Fruit fly (Drosophila melanogaster) whole organism, embryonic: ENCODE measurements around the gene Piezo.

Experiments used
- Bdp1 ChIP-seq: fragments of 200-800 bp; sonication (Bioruptor generic); optimal IDR thresholded peaks from 3 replicates; lab custom pipeline; 2016; ENCODE audit warnings: missing biosample characterization, missing genetic modification characterization
- Blimp-1 ChIP-seq: fragments of 200-800 bp; sonication (Bioruptor generic); optimal IDR thresholded peaks from 3 replicates; lab custom pipeline; 2018; ENCODE audit warnings: missing biosample characterization, missing genetic modification characterization, mild to moderate bottlenecking, moderate library complexity, missing genetic modification reagents
- CG10654 ChIP-seq: fragments of 200-800 bp; sonication (Bioruptor generic); optimal IDR thresholded peaks from 2 replicates; lab custom pipeline; 2016; ENCODE audit warnings: missing biosample characterization, missing genetic modification characterization
- CG11560 ChIP-seq: fragments of 200-800 bp; sonication (Bioruptor generic); IDR thresholded peaks from 3 replicates; pipeline ENCODE4 v1.3.6; 2022; ENCODE audit warnings: missing biosample characterization, missing genetic modification characterization
- CG12299 ChIP-seq: fragments of 200-800 bp; sonication (Bioruptor generic); optimal IDR thresholded peaks from 2 replicates; lab custom pipeline; 2018; ENCODE audit warnings: missing biosample characterization, mild to moderate bottlenecking, missing genetic modification characterization
- CG13123 ChIP-seq: fragments of 200-800 bp; sonication (Bioruptor generic); optimal IDR thresholded peaks from 2 replicates; lab custom pipeline; 2016; ENCODE audit warnings: missing biosample characterization, missing genetic modification characterization
- CG15011 ChIP-seq: fragments of 200-800 bp; sonication (Bioruptor generic); optimal IDR thresholded peaks from 3 replicates; lab custom pipeline; 2018; ENCODE audit warnings: missing biosample characterization, mild to moderate bottlenecking, missing genetic modification characterization
- CG16863 ChIP-seq: fragments of 200-800 bp; sonication (Bioruptor generic); optimal IDR thresholded peaks from 3 replicates; lab custom pipeline; 2016; ENCODE audit warnings: missing biosample characterization, missing genetic modification characterization
- CG17802 ChIP-seq: fragments of 200-800 bp; sonication (Bioruptor generic); optimal IDR thresholded peaks from 2 replicates; lab custom pipeline; 2018; ENCODE audit warnings: missing biosample characterization, mild to moderate bottlenecking, missing genetic modification characterization, moderate library complexity
- CG17912 ChIP-seq: fragments of 200-800 bp; sonication (Bioruptor generic); optimal IDR thresholded peaks from 2 replicates; lab custom pipeline; 2018; ENCODE audit warnings: missing biosample characterization, mild to moderate bottlenecking, missing genetic modification characterization
- CG3281 ChIP-seq: fragments of 200-800 bp; sonication (Bioruptor generic); optimal IDR thresholded peaks from 3 replicates; lab custom pipeline; 2017; ENCODE audit warnings: missing biosample characterization, mild to moderate bottlenecking, missing genetic modification characterization
- CG6689 ChIP-seq: fragments of 200-800 bp; sonication (Bioruptor generic); IDR thresholded peaks from 2 replicates; pipeline ENCODE4 v1.3.6; 2022; ENCODE audit warnings: missing biosample characterization, missing genetic modification characterization
- CG7372 ChIP-seq: fragments of 200-800 bp; sonication (Bioruptor generic); IDR thresholded peaks from 2 replicates; pipeline ENCODE4 v1.3.6; 2022; ENCODE audit warnings: missing biosample characterization, missing genetic modification characterization
- CG7839 ChIP-seq: fragments of 200-800 bp; sonication (Bioruptor generic); optimal IDR thresholded peaks from 3 replicates; lab custom pipeline; 2018; ENCODE audit warnings: missing biosample characterization, mild to moderate bottlenecking, missing genetic modification characterization, moderate library complexity
- CG8765 ChIP-seq: fragments of 200-800 bp; sonication (Bioruptor generic); IDR thresholded peaks from 2 replicates; pipeline ENCODE4 v1.3.6; 2022; ENCODE audit warnings: missing biosample characterization, missing genetic modification characterization
- CrebB ChIP-seq: fragments of 200-800 bp; sonication (Bioruptor generic); optimal IDR thresholded peaks from 3 replicates; lab custom pipeline; 2018; ENCODE audit warnings: missing biosample characterization, mild to moderate bottlenecking, missing genetic modification characterization
- D ChIP-seq, 2 experiments: fragments of 200-800 bp in 1 of 2; fragments of >200 bp in 1 of 2; sonication (Bioruptor generic) in 1 of 2; optimal IDR thresholded peaks; 2 replicates in 1 of 2; 3 replicates in 1 of 2; lab custom pipeline; 2017; ENCODE audit warnings: mild to moderate bottlenecking in 1 of 2, missing biosample characterization in 1 of 2, missing genetic modification characterization in 1 of 2, missing genetic modification reagents in 1 of 2
- Dad ChIP-seq: fragments of 200-800 bp; sonication (Bioruptor generic); optimal IDR thresholded peaks from 3 replicates; lab custom pipeline; 2016; ENCODE audit warnings: missing biosample characterization, missing genetic modification characterization
- Dfd ChIP-seq, 2 experiments: fragments of >200 bp; optimal IDR thresholded peaks; 2 replicates each; lab custom pipeline; 2017; ENCODE audit warnings: missing biosample characterization in 2 of 2, missing genetic modification characterization in 2 of 2
- Doc3 ChIP-seq: fragments of 200-800 bp; sonication (Bioruptor generic); IDR thresholded peaks from 3 replicates; pipeline ENCODE4 v1.3.6; 2022; ENCODE audit warnings: missing biosample characterization, missing genetic modification characterization; ENCODE audit not compliant: partially characterized antibody
- E2f2 ChIP-seq: fragments of 200-800 bp; sonication (Bioruptor generic); IDR thresholded peaks from 2 replicates; pipeline ENCODE4 v1.3.6; 2022; ENCODE audit warnings: missing biosample characterization, missing genetic modification characterization
- Eip74EF ChIP-seq, 2 experiments: fragments of 200-800 bp in 1 of 2; fragments of >200 bp in 1 of 2; sonication (Bioruptor generic) in 1 of 2; optimal IDR thresholded peaks; 2 replicates each; lab custom pipeline; 2017 to 2019; ENCODE audit warnings: missing biosample characterization in 2 of 2, missing genetic modification characterization in 2 of 2, mild to moderate bottlenecking in 1 of 2, moderate library complexity in 1 of 2
- Ets65A ChIP-seq: fragments of 200-800 bp; sonication (Bioruptor generic); peaks from one replicate; lab custom pipeline; 2016; ENCODE audit warnings: missing biosample characterization, missing genetic modification characterization
- Gug ChIP-seq: fragments of 200-800 bp; sonication (Bioruptor generic); IDR thresholded peaks from 4 replicates; pipeline ENCODE4 v1.3.6; 2022; ENCODE audit warnings: missing biosample characterization, missing genetic modification characterization
- HmgD ChIP-seq: fragments of 200-800 bp; sonication (Bioruptor generic); optimal IDR thresholded peaks from 3 replicates; lab custom pipeline; 2016; ENCODE audit warnings: missing biosample characterization, missing genetic modification characterization
- Hsf ChIP-seq: fragments of 200-800 bp; sonication (Bioruptor generic); optimal IDR thresholded peaks from 3 replicates; lab custom pipeline; 2016; ENCODE audit warnings: missing biosample characterization, missing genetic modification characterization
- MTF-1 ChIP-seq: fragments of 200-800 bp; sonication (Bioruptor generic); optimal IDR thresholded peaks from 2 replicates; lab custom pipeline; 2018; ENCODE audit warnings: missing biosample characterization, mild to moderate bottlenecking, missing genetic modification characterization, borderline replicate concordance
- Nf-YB ChIP-seq: fragments of 200-800 bp; sonication (Bioruptor generic); optimal IDR thresholded peaks from 3 replicates; lab custom pipeline; 2019; ENCODE audit warnings: missing biosample characterization, mild to moderate bottlenecking, missing genetic modification characterization, moderate library complexity
- Six4 ChIP-seq: fragments of 200-800 bp; sonication (Bioruptor generic); optimal IDR thresholded peaks from 2 replicates; lab custom pipeline; 2016; ENCODE audit warnings: missing biosample characterization, missing genetic modification characterization
- al ChIP-seq: fragments of 200-800 bp; sonication (Bioruptor generic); IDR thresholded peaks from 2 replicates; pipeline ENCODE4 v1.3.6; 2022; ENCODE audit warnings: missing biosample characterization, missing genetic modification characterization
- btn ChIP-seq: fragments of 200-800 bp; sonication (Bioruptor generic); optimal IDR thresholded peaks from 2 replicates; lab custom pipeline; 2016; ENCODE audit warnings: missing biosample characterization, missing genetic modification characterization
- da ChIP-seq: fragments of 200-800 bp; sonication (Bioruptor generic); optimal IDR thresholded peaks from 2 replicates; lab custom pipeline; 2016; ENCODE audit warnings: missing biosample characterization, missing genetic modification characterization
- en ChIP-seq: fragments of 200-800 bp; sonication (Bioruptor generic); optimal IDR thresholded peaks from 2 replicates; lab custom pipeline; 2016; ENCODE audit warnings: missing biosample characterization, missing genetic modification characterization
- fd102C ChIP-seq: fragments of 200-800 bp; sonication (Bioruptor generic); optimal IDR thresholded peaks from 2 replicates; lab custom pipeline; 2018; ENCODE audit warnings: missing biosample characterization, mild to moderate bottlenecking, missing genetic modification characterization, moderate library complexity
- lab ChIP-seq: fragments of 200-800 bp; sonication (Bioruptor generic); optimal IDR thresholded peaks from 3 replicates; lab custom pipeline; 2017; ENCODE audit warnings: missing biosample characterization, missing genetic modification characterization, mild to moderate bottlenecking, moderate library complexity, missing genetic modification reagents
- lola ChIP-seq, 3 experiments: fragments of >200 bp in 2 of 3; fragments of 200-800 bp in 1 of 3; sonication (Bioruptor generic) in 1 of 3; optimal IDR thresholded peaks; 2 replicates each; lab custom pipeline; 2017 to 2019; ENCODE audit warnings: missing biosample characterization in 3 of 3, missing genetic modification characterization in 3 of 3, mild to moderate bottlenecking in 1 of 3, moderate library complexity in 1 of 3
- nmo ChIP-seq: fragments of 200-800 bp; sonication (Bioruptor generic); optimal IDR thresholded peaks from 2 replicates; lab custom pipeline; 2018; ENCODE audit warnings: missing biosample characterization, mild to moderate bottlenecking, missing genetic modification characterization, moderate library complexity
- oc ChIP-seq: fragments of 200-800 bp; sonication (Bioruptor generic); optimal IDR thresholded peaks from 2 replicates; lab custom pipeline; 2018; ENCODE audit warnings: missing biosample characterization, mild to moderate bottlenecking, missing genetic modification characterization, moderate library complexity
- pfk ChIP-seq: fragments of 200-800 bp; sonication (Bioruptor generic); optimal IDR thresholded peaks from 2 replicates; lab custom pipeline; 2018; ENCODE audit warnings: missing biosample characterization, mild to moderate bottlenecking, missing genetic modification characterization, moderate library complexity
- pnt ChIP-seq: fragments of 200-800 bp; sonication (Bioruptor generic); optimal IDR thresholded peaks from 3 replicates; lab custom pipeline; 2016; ENCODE audit warnings: missing biosample characterization, missing genetic modification characterization
- rib ChIP-seq: fragments of 200-800 bp; sonication (Bioruptor generic); IDR thresholded peaks from 2 replicates; pipeline ENCODE4 v1.3.6; 2022; ENCODE audit warnings: missing biosample characterization, missing genetic modification characterization
- sc ChIP-seq, 3 experiments: fragments of >200 bp in 2 of 3; fragments of 200-800 bp in 1 of 3; sonication (Bioruptor generic) in 1 of 3; optimal IDR thresholded peaks; 2 replicates in 2 of 3; 3 replicates in 1 of 3; lab custom pipeline; 2017; ENCODE audit warnings: mild to moderate bottlenecking in 1 of 3, missing biosample characterization in 1 of 3, missing genetic modification characterization in 1 of 3, missing genetic modification reagents in 1 of 3
- sim ChIP-seq: fragments of 200-800 bp; sonication (Bioruptor generic); IDR thresholded peaks from 2 replicates; pipeline ENCODE4 v1.3.6; 2022; ENCODE audit warnings: missing biosample characterization, missing genetic modification characterization
- tll ChIP-seq, 2 experiments: fragments of 200-800 bp in 1 of 2; fragments of >200 bp in 1 of 2; sonication (Bioruptor generic) in 1 of 2; optimal IDR thresholded peaks; 2 replicates each; lab custom pipeline; 2017 to 2019; ENCODE audit warnings: missing biosample characterization in 2 of 2, missing genetic modification characterization in 2 of 2, mild to moderate bottlenecking in 1 of 2, moderate library complexity in 1 of 2
- vnd ChIP-seq: fragments of 200-800 bp; sonication (Bioruptor generic); IDR thresholded peaks from 3 replicates; pipeline ENCODE4 v1.3.6; 2022; ENCODE audit warnings: missing biosample characterization, missing genetic modification characterization; ENCODE audit not compliant: partially characterized antibody
- wek ChIP-seq: fragments of 200-800 bp; sonication (Bioruptor generic); optimal IDR thresholded peaks from 3 replicates; lab custom pipeline; 2018; ENCODE audit warnings: missing biosample characterization, mild to moderate bottlenecking, missing genetic modification characterization, moderate library complexity
- z ChIP-seq: fragments of 200-800 bp; sonication (Bioruptor generic); IDR thresholded peaks from 3 replicates; pipeline ENCODE4 v1.3.6; 2022; ENCODE audit warnings: missing biosample characterization, missing genetic modification characterization
- zen ChIP-seq: fragments of 200-800 bp; sonication (Bioruptor generic); optimal IDR thresholded peaks from 3 replicates; lab custom pipeline; 2018; ENCODE audit warnings: missing biosample characterization, mild to moderate bottlenecking, missing genetic modification characterization, moderate library complexity
- zfh1 ChIP-seq: fragments of 200-800 bp; sonication (Bioruptor generic); IDR thresholded peaks from 3 replicates; pipeline ENCODE4 v1.3.6; 2022; ENCODE audit warnings: missing biosample characterization, missing genetic modification characterization

Piezo gene

DNA sequence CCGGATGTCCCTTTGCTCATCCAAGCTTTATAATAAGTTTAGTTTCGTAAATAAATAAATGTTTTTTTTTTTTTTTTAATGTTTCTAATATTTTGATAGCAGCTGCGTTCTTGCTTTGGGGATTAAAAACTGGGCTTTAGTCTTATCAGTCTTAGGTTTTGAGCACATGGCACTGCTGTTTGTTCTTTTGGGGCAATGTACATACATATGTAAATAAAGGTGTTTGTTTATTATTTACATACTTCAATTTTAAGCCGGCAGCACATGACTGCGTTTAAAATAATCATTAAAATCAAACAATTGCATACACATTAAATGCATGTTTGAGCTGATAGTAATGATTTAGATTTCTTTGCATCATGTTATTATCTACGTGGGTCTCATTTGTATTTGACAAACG, 1.3 kb downstream of the Piezo start (continued):
- peak; percentile 73 for TF ChIP-seq sim (GFP tag; lab: Robert Waterston, UW)
- peak; percentile 87 for TF ChIP-seq oc (tag; lab: Kevin White, UChicago)
- TF ChIP-seq Dad (GFP tag; lab: Kevin White, UChicago): peak; percentile 4
- TF ChIP-seq rib (GFP tag; lab: Robert Waterston, UW): no peak
- peak; percentile 91 for TF ChIP-seq wek (GFP tag; lab: Kevin White, UChicago)
- TF ChIP-seq CG7372 (GFP tag; lab: Robert Waterston, UW): no peak
- peak; percentile 76 for TF ChIP-seq en (GFP tag; lab: Kevin White, UChicago)
- TF ChIP-seq al (GFP tag; lab: Robert Waterston, UW): no peak
- peak; percentile 76 for TF ChIP-seq CG12299 (tag; lab: Kevin White, UChicago)
- peak; percentile 88 for TF ChIP-seq Ets65A (GFP tag; lab: Kevin White, UChicago)
- peak; percentile 53 for TF ChIP-seq CG3281
- TF ChIP-seq fd102C (GFP tag; lab: Kevin White, UChicago): peak; percentile 89
- TF ChIP-seq lab (GFP tag; lab: Kevin White, UChicago): peak; percentile 88
- TF ChIP-seq CG7839 (tag; lab: Kevin White, UChicago): peak; percentile 65
- TF ChIP-seq pnt (GFP tag; lab: Kevin White, UChicago): peak; percentile 57
- TF ChIP-seq da (GFP tag; lab: Kevin White, UChicago): no peak
- peak; percentile 63; the same call in 1 of the 3 replicates for TF ChIP-seq z (GFP tag; lab: Robert Waterston, UW)
- peak; percentile 88 for TF ChIP-seq zfh1 (GFP tag; lab: Robert Waterston, UW)
- no peak for TF ChIP-seq tll (GFP tag; optimal IDR thresholded peaks at IDR 0.05; lab: Kevin White, UChicago)
- TF ChIP-seq CG11560: no peak
- TF ChIP-seq CG15011 (GFP tag; lab: Kevin White, UChicago): peak; percentile 76
- no peak for TF ChIP-seq HmgD
- TF ChIP-seq Six4: peak; percentile 76
- peak; percentile 62 for TF ChIP-seq CG6689 (GFP tag; lab: Robert Waterston, UW)
- peak; percentile 68 for TF ChIP-seq pfk (GFP tag; lab: Kevin White, UChicago)
- TF ChIP-seq CG13123 (GFP tag; lab: Kevin White, UChicago): peak; percentile 87
- TF ChIP-seq btn (GFP tag; lab: Kevin White, UChicago): peak; percentile 51
- TF ChIP-seq CG16863: peak; percentile 81
- TF ChIP-seq CG17912: peak; percentile 87
- TF ChIP-seq E2f2 (GFP tag; lab: Robert Waterston, UW): peak; percentile 53; the same call in 1 of the 2 replicates
- peak; percentile 57 for TF ChIP-seq CG10654 (GFP tag; lab: Kevin White, UChicago)
- TF ChIP-seq Hsf (GFP tag; lab: Kevin White, UChicago): peak; percentile 45
- TF ChIP-seq D (optimal IDR thresholded peaks at IDR 0.05; lab: Kevin White, UChicago): no peak
- peak; percentile 88 for TF ChIP-seq D (GFP tag; optimal IDR thresholded peaks at IDR 0.05; lab: Kevin White, UChicago)
- TF ChIP-seq vnd (GFP tag; lab: Robert Waterston, UW): no peak
- peak in 1 of 3 experiments; percentile 78 for TF ChIP-seq lola (GFP tag; optimal IDR thresholded peaks at IDR 0.05; lab: Kevin White, UChicago)
- TF ChIP-seq MTF-1 (GFP tag; lab: Kevin White, UChicago): peak; percentile 95
- TF ChIP-seq Nf-YB (GFP tag; lab: Kevin White, UChicago): peak; percentile 63
- TF ChIP-seq nmo (GFP tag; lab: Kevin White, UChicago): peak; percentile 35
- TF ChIP-seq CG17802 (tag; lab: Kevin White, UChicago): peak; percentile 37
- no peak for TF ChIP-seq Doc3 (GFP tag; lab: Robert Waterston, UW)
- TF ChIP-seq CrebB (tag; lab: Kevin White, UChicago): peak; percentile 84
- TF ChIP-seq CG8765: no peak
- TF ChIP-seq Gug (GFP tag; lab: Robert Waterston, UW): no peak; the same call in 3 of the 4 replicates
- peak; percentile 88 for TF ChIP-seq Blimp-1
- TF ChIP-seq Bdp1 (GFP tag; lab: Kevin White, UChicago): peak; percentile 75
- no peak for TF ChIP-seq Dfd (GFP tag; optimal IDR thresholded peaks at IDR 0.05; lab: Kevin White, UChicago)
- TF ChIP-seq sc (optimal IDR thresholded peaks at IDR 0.05; lab: Kevin White, UChicago): no peak
- TF ChIP-seq sc (GFP tag; optimal IDR thresholded peaks at IDR 0.05; lab: Kevin White, UChicago): peak; percentile 92
- TF ChIP-seq zen (tag; lab: Kevin White, UChicago): peak; percentile 53
- TF ChIP-seq Eip74EF (GFP tag; optimal IDR thresholded peaks at IDR 0.05; lab: Kevin White, UChicago): peak in 1 of 2 experiments; percentile 55
